Worm (Caenorhabditis elegans) whole organism, early embryonic: Measurements from ENCODE around the gene T26A5.2.

Experiments
- B0310.2 ChIP-seq: sonication (generic microtip); optimal IDR thresholded peaks from 2 replicates; lab custom pipeline; 2016; ENCODE audit warnings: mild to moderate bottlenecking, missing genetic modification characterization, missing compliant biosample characterization
- F13C5.2 ChIP-seq: sonication (generic microtip); optimal IDR thresholded peaks from 2 replicates; lab custom pipeline; 2017; ENCODE audit warnings: mild to moderate bottlenecking, missing genetic modification characterization, inconsistent platforms, missing compliant biosample characterization
- aly-1 ChIP-seq: sonication (generic microtip); optimal IDR thresholded peaks from 2 replicates; lab custom pipeline; 2016; ENCODE audit warnings: missing genetic modification characterization, missing compliant biosample characterization
- ama-1 ChIP-seq: fragments of 150-350 bp; optimal IDR thresholded peaks from 2 replicates; lab custom pipeline; 2014
- ceh-13 ChIP-seq: fragments of 200-800 bp; sonication (Bioruptor generic); optimal IDR thresholded peaks from 2 replicates; lab custom pipeline; 2018; ENCODE audit warnings: mild to moderate bottlenecking, missing genetic modification characterization, missing compliant biosample characterization
- ceh-36 ChIP-seq: sonication (generic microtip); optimal IDR thresholded peaks from 2 replicates; lab custom pipeline; 2016; ENCODE audit warnings: missing genetic modification characterization, inconsistent platforms, missing compliant biosample characterization
- ets-7 ChIP-seq: sonication (generic microtip); optimal IDR thresholded peaks from 2 replicates; lab custom pipeline; 2016; ENCODE audit warnings: missing genotype, missing genetic modification characterization, missing compliant biosample characterization
- flt-1 ChIP-seq: fragments of 200-800 bp; sonication (Bioruptor generic); IDR thresholded peaks from 2 replicates; pipeline ENCODE4 v1.3.6; 2022; ENCODE audit warnings: missing genetic modification characterization, missing compliant biosample characterization
- hmbx-1 ChIP-seq: sonication (generic microtip); optimal IDR thresholded peaks from 2 replicates; lab custom pipeline; 2016; ENCODE audit warnings: mild to moderate bottlenecking, missing genetic modification characterization, missing compliant biosample characterization
- hmg-4 ChIP-seq: fragments of 200-800 bp; sonication (Bioruptor generic); optimal IDR thresholded peaks from 2 replicates; lab custom pipeline; 2018; ENCODE audit warnings: mild to moderate bottlenecking, missing genetic modification characterization, missing compliant biosample characterization
- hnd-1 ChIP-seq: sonication (generic microtip); optimal IDR thresholded peaks from 2 replicates; lab custom pipeline; 2016; ENCODE audit warnings: missing genetic modification characterization, missing compliant biosample characterization
- pes-1 ChIP-seq: fragments of 200-800 bp; sonication (Bioruptor generic); IDR thresholded peaks from 2 replicates; pipeline ENCODE4 v1.3.6; 2022; ENCODE audit warnings: missing genetic modification reagents, missing genetic modification characterization, missing compliant biosample characterization
- scrt-1 ChIP-seq: fragments of 200-800 bp; sonication (Bioruptor generic); IDR thresholded peaks from 2 replicates; pipeline ENCODE4 v1.3.6; 2022; ENCODE audit warnings: missing genetic modification characterization, missing compliant biosample characterization
- sea-1 ChIP-seq: fragments of 200-800 bp; sonication (Bioruptor generic); conservative IDR thresholded peaks from 2 replicates; pipeline ENCODE4 v1.3.6; 2022; ENCODE audit warnings: missing genetic modification characterization, missing compliant biosample characterization
- tbx-11 ChIP-seq: fragments of 200-800 bp; sonication (Bioruptor generic); IDR thresholded peaks from 2 replicates; pipeline ENCODE4 v1.3.6; 2022; ENCODE audit warnings: missing genetic modification characterization, missing compliant biosample characterization
- tbx-37 ChIP-seq: fragments of 200-800 bp; sonication (Bioruptor generic); conservative IDR thresholded peaks from 2 replicates; pipeline ENCODE4 v1.3.6; 2022; ENCODE audit warnings: missing genetic modification reagents, missing genetic modification characterization, missing compliant biosample characterization
- tra-4 ChIP-seq: sonication (generic microtip); optimal IDR thresholded peaks from 2 replicates; lab custom pipeline; 2017; ENCODE audit warnings: missing genetic modification characterization, missing compliant biosample characterization

T26A5.2 gene

ce11 chrIII:6471451-6471850 lies 4.3 kb downstream of the T26A5.2 start, which contains the start of gene wht-6:
Gene wht-6, plus strand, starts transcription at chrIII:6471751.
- TF ChIP-seq ceh-13 (GFP tag; lab: Kevin White, UChicago) (no peak), scrt-1 (GFP tag; lab: Robert Waterston, UW) (no peak), tbx-37 (GFP tag; lab: Robert Waterston, UW) (no peak), hmg-4 (GFP tag; lab: Kevin White, UChicago) (no peak), sea-1 (GFP tag; lab: Robert Waterston, UW) (no peak), tbx-11 (GFP tag; lab: Robert Waterston, UW) (no peak), pes-1 (GFP tag; lab: Robert Waterston, UW) (no peak)

ce11 chrIII:6476380-6476779 lies 9.3 kb downstream of the T26A5.2 start:
- TF ChIP-seq tbx-11 (GFP tag; lab: Robert Waterston, UW) (no peak), ceh-36 (peak; percentile 46), hmg-4 (GFP tag; lab: Kevin White, UChicago) (no peak), aly-1 (tag; lab: Kevin White, UChicago) (no peak), hmbx-1 (tag; lab: Kevin White, UChicago) (no peak), hnd-1 (no peak), B0310.2 (no peak)

- TF ChIP-seq tbx-11 (GFP tag; lab: Robert Waterston, UW) (no peak), B0310.2 (no peak), pes-1 (GFP tag; lab: Robert Waterston, UW) (no peak), sea-1 (GFP tag; lab: Robert Waterston, UW) (no peak), hnd-1 (no peak), ets-7 (tag; lab: Kevin White, UChicago) (no peak), hmg-4 (GFP tag; lab: Kevin White, UChicago) (no peak), flt-1 (GFP tag; lab: Robert Waterston, UW) (no peak), ceh-13 (GFP tag; lab: Kevin White, UChicago) (no peak), ceh-36 (no peak), aly-1 (tag; lab: Kevin White, UChicago) (no peak), ama-1 (lab: Kevin White, UChicago) (no peak), tbx-37 (GFP tag; lab: Robert Waterston, UW) (no peak), F13C5.2 (tag; lab: Kevin White, UChicago) (no peak), scrt-1 (GFP tag; lab: Robert Waterston, UW) (no peak), hmbx-1 (tag; lab: Kevin White, UChicago) (no peak)
Observed at ce11 chrIII:6478256-6479004, 11.3 kb downstream of the T26A5.2 start, which contains the start of gene zip-8. Gene zip-8, plus strand, starts transcription at chrIII:6478955.

ce11 chrIII:6479439-6479838 lies 12.3 kb downstream of the T26A5.2 start:
- TF ChIP-seq ceh-36 (no peak), pes-1 (GFP tag; lab: Robert Waterston, UW) (no peak), aly-1 (tag; lab: Kevin White, UChicago) (no peak), flt-1 (GFP tag; lab: Robert Waterston, UW) (no peak), hmg-4 (GFP tag; lab: Kevin White, UChicago) (no peak), sea-1 (GFP tag; lab: Robert Waterston, UW) (no peak), scrt-1 (GFP tag; lab: Robert Waterston, UW) (no peak)

- TF ChIP-seq ceh-13 (GFP tag; lab: Kevin White, UChicago) (no peak), sea-1 (GFP tag; lab: Robert Waterston, UW) (no peak), aly-1 (tag; lab: Kevin White, UChicago) (no peak), flt-1 (GFP tag; lab: Robert Waterston, UW) (no peak), tra-4 (tag; lab: Kevin White, UChicago) (no peak)
Observed at ce11 chrIII:6482918-6483317, 15.8 kb downstream of the T26A5.2 start, which contains the start of gene chtb-2. Gene chtb-2, plus strand, starts transcription at chrIII:6483218.

- TF ChIP-seq F13C5.2 (tag; lab: Kevin White, UChicago) (no peak), flt-1 (GFP tag; lab: Robert Waterston, UW) (no peak), tbx-37 (GFP tag; lab: Robert Waterston, UW) (no peak), tra-4 (tag; lab: Kevin White, UChicago) (no peak), B0310.2 (no peak), ama-1 (lab: Kevin White, UChicago) (no peak)
Observed at ce11 chrIII:6488916-6489315, 21.8 kb downstream of the T26A5.2 start.

ce11 chrIII:6489493-6489892 lies 22.4 kb downstream of the T26A5.2 start, which contains the start of gene rpt-3:
Gene rpt-3, plus strand, starts transcription at chrIII:6489793.
- no peak for TF ChIP-seq tra-4 (tag; lab: Kevin White, UChicago)
- TF ChIP-seq ets-7 (tag; lab: Kevin White, UChicago): no peak
- no peak for TF ChIP-seq ama-1 (lab: Kevin White, UChicago)
- TF ChIP-seq flt-1 (GFP tag; lab: Robert Waterston, UW): no peak
- no peak for TF ChIP-seq ceh-36
- no peak for TF ChIP-seq ceh-13 (GFP tag; lab: Kevin White, UChicago)
- TF ChIP-seq tbx-37 (GFP tag; lab: Robert Waterston, UW): no peak
- TF ChIP-seq aly-1 (tag; lab: Kevin White, UChicago): no peak
- no peak for TF ChIP-seq tbx-11 (GFP tag; lab: Robert Waterston, UW)
- no peak for TF ChIP-seq B0310.2
- no peak for TF ChIP-seq hnd-1
- no peak for TF ChIP-seq scrt-1 (GFP tag; lab: Robert Waterston, UW)
- TF ChIP-seq hmg-4 (GFP tag; lab: Kevin White, UChicago): no peak
- no peak for TF ChIP-seq pes-1 (GFP tag; lab: Robert Waterston, UW)
